Worm (Caenorhabditis elegans): ENCODE measurements around the gene nas-31.

- TF ChIP-seq sea-1 (GFP tag; conservative IDR thresholded peaks at IDR 0.05) (no peak), tra-4 (tag; optimal IDR thresholded peaks at IDR 0.05) (no peak), ama-1 (optimal IDR thresholded peaks at IDR 0.05) (no peak), ets-7 (tag; optimal IDR thresholded peaks at IDR 0.05) (no peak), hnd-1 (tag; optimal IDR thresholded peaks at IDR 0.05) (no peak), tbx-11 (GFP tag; IDR thresholded peaks at IDR 0.05) (no peak), B0310.2 (tag; optimal IDR thresholded peaks at IDR 0.05) (no peak), flt-1 (GFP tag; IDR thresholded peaks at IDR 0.05) (no peak), tbx-37 (GFP tag; conservative IDR thresholded peaks at IDR 0.05) (no peak), hmbx-1 (tag; optimal IDR thresholded peaks at IDR 0.05) (no peak), scrt-1 (GFP tag; IDR thresholded peaks at IDR 0.05) (no peak), ceh-13 (GFP tag; optimal IDR thresholded peaks at IDR 0.05) (no peak), pes-1 (GFP tag; IDR thresholded peaks at IDR 0.05) (no peak), F13C5.2 (tag; optimal IDR thresholded peaks at IDR 0.05) (no peak)
These were observed 9.5 kb upstream of the nas-31 start, which contains the start of gene scvp-1 for ce11 chrV:10931189-10931588.
